Fruit fly (Drosophila melanogaster) whole organism, embryonic: ENCODE data around the gene CG2321.

Experiments used
- Abd-B ChIP-seq: fragments of 200-800 bp; sonication (Bioruptor generic); optimal IDR thresholded peaks from 2 replicates; lab custom pipeline; 2018; ENCODE audit warnings: missing biosample characterization, mild to moderate bottlenecking, missing genetic modification characterization, moderate library complexity
- CG10147 ChIP-seq: fragments of 200-800 bp; sonication (Bioruptor generic); optimal IDR thresholded peaks from 2 replicates; lab custom pipeline; 2019; ENCODE audit warnings: missing biosample characterization, mild to moderate bottlenecking, missing genetic modification characterization, moderate library complexity
- CG11093 ChIP-seq: fragments of 200-800 bp; sonication (Bioruptor generic); IDR thresholded peaks from 3 replicates; pipeline ENCODE4 v1.3.6; 2022; ENCODE audit warnings: missing biosample characterization, missing genetic modification characterization
- CG12744 ChIP-seq: fragments of 200-800 bp; sonication (Bioruptor generic); optimal IDR thresholded peaks from 2 replicates; lab custom pipeline; 2016; ENCODE audit warnings: missing biosample characterization, missing genetic modification characterization
- CG13296 ChIP-seq: fragments of 200-800 bp; sonication (Bioruptor generic); optimal IDR thresholded peaks from 3 replicates; lab custom pipeline; 2018; ENCODE audit warnings: missing biosample characterization, mild to moderate bottlenecking, missing genetic modification characterization
- CG13775 ChIP-seq: fragments of 200-800 bp; sonication (Bioruptor generic); optimal IDR thresholded peaks from 3 replicates; lab custom pipeline; 2017; ENCODE audit warnings: missing biosample characterization, mild to moderate bottlenecking, missing genetic modification characterization
- CG14965 ChIP-seq: fragments of 200-800 bp; sonication (Bioruptor generic); optimal IDR thresholded peaks from 2 replicates; lab custom pipeline; 2016; ENCODE audit warnings: missing biosample characterization, missing genetic modification characterization, borderline replicate concordance
- CG15073 ChIP-seq: fragments of 200-800 bp; sonication (Bioruptor generic); optimal IDR thresholded peaks from 2 replicates; lab custom pipeline; 2016; ENCODE audit warnings: missing biosample characterization, missing genetic modification characterization
- CG17186 ChIP-seq: fragments of 200-800 bp; sonication (Bioruptor generic); optimal IDR thresholded peaks from 3 replicates; lab custom pipeline; 2017; ENCODE audit warnings: missing biosample characterization, missing genetic modification reagents, missing genetic modification characterization
- CG18764 ChIP-seq: fragments of 200-800 bp; sonication (Bioruptor generic); optimal IDR thresholded peaks from 3 replicates; lab custom pipeline; 2016; ENCODE audit warnings: missing biosample characterization, missing genetic modification characterization
- CG31441 ChIP-seq: fragments of 200-800 bp; sonication (Bioruptor generic); IDR thresholded peaks from 2 replicates; pipeline ENCODE4 v1.3.6; 2022; ENCODE audit warnings: missing biosample characterization, missing genetic modification characterization
- CG32772 ChIP-seq: fragments of 200-800 bp; sonication (Bioruptor generic); IDR thresholded peaks from 2 replicates; pipeline ENCODE4 v1.3.6; 2022; ENCODE audit warnings: missing biosample characterization, missing genetic modification characterization
- CG34224 ChIP-seq: fragments of 200-800 bp; sonication (Bioruptor generic); IDR thresholded peaks from 3 replicates; pipeline ENCODE4 v1.3.6; 2022; ENCODE audit warnings: missing biosample characterization, missing genetic modification characterization; ENCODE audit not compliant: partially characterized antibody
- CG34376 ChIP-seq: fragments of 200-800 bp; sonication (Bioruptor generic); optimal IDR thresholded peaks from 2 replicates; lab custom pipeline; 2018; ENCODE audit warnings: missing biosample characterization, mild to moderate bottlenecking, missing genetic modification characterization
- CG4854 ChIP-seq: fragments of 200-800 bp; sonication (Bioruptor generic); optimal IDR thresholded peaks from 2 replicates; lab custom pipeline; 2016; ENCODE audit warnings: missing biosample characterization, missing genetic modification characterization, inconsistent platforms
- CG8388 ChIP-seq: fragments of 200-800 bp; sonication (Bioruptor generic); optimal IDR thresholded peaks from 2 replicates; lab custom pipeline; 2019; ENCODE audit warnings: missing biosample characterization, mild to moderate bottlenecking, missing genetic modification characterization, moderate library complexity
- CHES-1-like ChIP-seq: fragments of 200-800 bp; sonication (Bioruptor generic); optimal IDR thresholded peaks from 2 replicates; lab custom pipeline; 2016; ENCODE audit warnings: missing biosample characterization, missing genetic modification characterization
- Deaf1 ChIP-seq: fragments of 200-800 bp; optimal IDR thresholded peaks from 3 replicates; lab custom pipeline; 2019; ENCODE audit warnings: missing biosample characterization, mild to moderate bottlenecking, missing genetic modification characterization, moderate library complexity
- Hr39 ChIP-seq: fragments of >200 bp; optimal IDR thresholded peaks from 2 replicates; lab custom pipeline; 2017
- Max ChIP-seq: fragments of 200-800 bp; sonication (Bioruptor generic); optimal IDR thresholded peaks from 2 replicates; lab custom pipeline; 2016; ENCODE audit warnings: missing biosample characterization, mild to moderate bottlenecking, missing genetic modification characterization
- Meics ChIP-seq: fragments of 200-800 bp; sonication (Bioruptor generic); optimal IDR thresholded peaks from 2 replicates; lab custom pipeline; 2017; ENCODE audit warnings: missing biosample characterization, mild to moderate bottlenecking, missing genetic modification characterization
- NC2α ChIP-seq: fragments of 200-800 bp; sonication (Bioruptor generic); optimal IDR thresholded peaks from 2 replicates; lab custom pipeline; 2016; ENCODE audit warnings: missing biosample characterization, missing genetic modification characterization
- Neu2 ChIP-seq: fragments of 200-800 bp; sonication (Bioruptor generic); optimal IDR thresholded peaks from 3 replicates; lab custom pipeline; 2016; ENCODE audit warnings: missing biosample characterization, missing genetic modification characterization, borderline replicate concordance
- Scr ChIP-seq: fragments of 200-800 bp; sonication (Bioruptor generic); IDR thresholded peaks from 2 replicates; pipeline ENCODE4 v1.3.6; 2022; ENCODE audit warnings: missing biosample characterization, missing genetic modification characterization; ENCODE audit not compliant: partially characterized antibody
- Side ChIP-seq: fragments of 200-800 bp; sonication (Bioruptor generic); optimal IDR thresholded peaks from 2 replicates; lab custom pipeline; 2016; ENCODE audit warnings: missing biosample characterization, missing genetic modification characterization
- Spps ChIP-seq: fragments of 200-800 bp; sonication (Bioruptor generic); optimal IDR thresholded peaks from 2 replicates; lab custom pipeline; 2018; ENCODE audit warnings: missing biosample characterization, mild to moderate bottlenecking, missing genetic modification characterization
- Sry-δ ChIP-seq: fragments of 200-800 bp; sonication (Bioruptor generic); optimal IDR thresholded peaks from 2 replicates; lab custom pipeline; 2016; ENCODE audit warnings: missing biosample characterization, missing genetic modification characterization
- TFAM ChIP-seq: fragments of 200-800 bp; sonication (Bioruptor generic); optimal IDR thresholded peaks from 2 replicates; lab custom pipeline; 2017; ENCODE audit warnings: missing biosample characterization, missing genetic modification characterization, inconsistent platforms
- ab ChIP-seq: fragments of 200-800 bp; sonication (Bioruptor generic); optimal IDR thresholded peaks from 2 replicates; lab custom pipeline; 2016; ENCODE audit warnings: missing biosample characterization, missing genetic modification characterization
- br ChIP-seq: fragments of >200 bp; optimal IDR thresholded peaks from 2 replicates; lab custom pipeline; 2017
- chif ChIP-seq, 2 experiments: fragments of 200-800 bp; sonication (Bioruptor generic); optimal IDR thresholded peaks; 3 replicates each; lab custom pipeline; 2016; ENCODE audit warnings: missing biosample characterization in 2 of 2, missing genetic modification characterization in 2 of 2
- cwo ChIP-seq: fragments of 200-800 bp; sonication (Bioruptor generic); optimal IDR thresholded peaks from 3 replicates; lab custom pipeline; 2017; ENCODE audit warnings: missing biosample characterization, missing genetic modification characterization, mild to moderate bottlenecking, moderate library complexity, missing genetic modification reagents
- danr ChIP-seq: fragments of 200-800 bp; sonication (Bioruptor generic); IDR thresholded peaks from 2 replicates; pipeline ENCODE4 v1.3.6; 2022; ENCODE audit warnings: missing biosample characterization, missing genetic modification characterization
- dm ChIP-seq: fragments of 200-800 bp; sonication (Bioruptor generic); optimal IDR thresholded peaks from 3 replicates; lab custom pipeline; 2016; ENCODE audit warnings: missing biosample characterization, missing genetic modification characterization
- dpn ChIP-seq, 2 experiments: fragments of 200-800 bp; sonication (Bioruptor generic); optimal IDR thresholded peaks; 3 replicates each; lab custom pipeline; 2016; ENCODE audit warnings: missing biosample characterization in 2 of 2, missing genetic modification characterization in 2 of 2
- en ChIP-seq: fragments of 200-800 bp; sonication (Bioruptor generic); optimal IDR thresholded peaks from 2 replicates; lab custom pipeline; 2016; ENCODE audit warnings: missing biosample characterization, missing genetic modification characterization
- esg ChIP-seq: fragments of 200-800 bp; sonication (Bioruptor generic); conservative IDR thresholded peaks from 2 replicates; pipeline ENCODE4 v1.3.6; 2022; ENCODE audit warnings: missing biosample characterization, missing genetic modification characterization
- eve ChIP-seq, 2 experiments: fragments of >200 bp; optimal IDR thresholded peaks; 2 replicates each; lab custom pipeline; 2017; ENCODE audit warnings: missing biosample characterization in 2 of 2, missing genetic modification characterization in 2 of 2
- fd3F ChIP-seq: fragments of 200-800 bp; sonication (Bioruptor generic); optimal IDR thresholded peaks from 2 replicates; lab custom pipeline; 2018; ENCODE audit warnings: missing biosample characterization, mild to moderate bottlenecking, missing genetic modification characterization, moderate library complexity
- fru ChIP-seq: fragments of >200 bp; optimal IDR thresholded peaks from 2 replicates; lab custom pipeline; 2017
- gsb-n ChIP-seq: fragments of 200-800 bp; sonication (Bioruptor generic); optimal IDR thresholded peaks from 3 replicates; lab custom pipeline; 2018; ENCODE audit warnings: missing biosample characterization, mild to moderate bottlenecking, missing genetic modification characterization
- insv ChIP-seq, 2 experiments: fragments of 200-800 bp; sonication (Bioruptor generic); optimal IDR thresholded peaks; 3 replicates each; lab custom pipeline; 2016 to 2018; ENCODE audit warnings: missing biosample characterization in 2 of 2, missing genetic modification characterization in 2 of 2
- mld ChIP-seq: fragments of 200-800 bp; sonication (Bioruptor generic); IDR thresholded peaks from 3 replicates; pipeline ENCODE4 v1.3.6; 2022; ENCODE audit warnings: missing biosample characterization, missing genetic modification characterization; ENCODE audit not compliant: partially characterized antibody
- nerfin-2 ChIP-seq: fragments of 200-800 bp; sonication (Bioruptor generic); IDR thresholded peaks from 2 replicates; pipeline ENCODE4 v1.3.6; 2022; ENCODE audit warnings: missing biosample characterization, missing genetic modification characterization; ENCODE audit not compliant: partially characterized antibody
- pum ChIP-seq: fragments of 200-800 bp; sonication (Bioruptor generic); optimal IDR thresholded peaks from 2 replicates; lab custom pipeline; 2016; ENCODE audit warnings: missing biosample characterization, missing genetic modification characterization
- rib ChIP-seq: fragments of 200-800 bp; sonication (Bioruptor generic); IDR thresholded peaks from 2 replicates; pipeline ENCODE4 v1.3.6; 2022; ENCODE audit warnings: missing biosample characterization, missing genetic modification characterization
- row ChIP-seq: fragments of 200-800 bp; sonication (Bioruptor generic); IDR thresholded peaks from 3 replicates; pipeline ENCODE4 v1.3.6; 2022; ENCODE audit warnings: missing biosample characterization, missing genetic modification characterization
- salm ChIP-seq: fragments of 200-800 bp; sonication (Bioruptor generic); optimal IDR thresholded peaks from 2 replicates; lab custom pipeline; 2018; ENCODE audit warnings: missing biosample characterization, mild to moderate bottlenecking, missing genetic modification characterization
- seq ChIP-seq: fragments of 200-800 bp; sonication (Bioruptor generic); IDR thresholded peaks from 2 replicates; pipeline ENCODE4 v1.3.6; 2022; ENCODE audit warnings: missing biosample characterization, missing genetic modification characterization
- so ChIP-seq: fragments of 200-800 bp; sonication (Bioruptor generic); IDR thresholded peaks from 3 replicates; pipeline ENCODE4 v1.3.6; 2022; ENCODE audit warnings: missing biosample characterization, missing genetic modification characterization
- sug ChIP-seq: fragments of 200-800 bp; optimal IDR thresholded peaks from 2 replicates; lab custom pipeline; 2019; ENCODE audit warnings: missing biosample characterization, mild to moderate bottlenecking, missing genetic modification characterization, moderate library complexity
- wdn ChIP-seq: fragments of 200-800 bp; sonication (Bioruptor generic); IDR thresholded peaks from 2 replicates; pipeline ENCODE4 v1.3.6; 2022; ENCODE audit warnings: missing biosample characterization, missing genetic modification characterization

CG2321 gene

DNA sequence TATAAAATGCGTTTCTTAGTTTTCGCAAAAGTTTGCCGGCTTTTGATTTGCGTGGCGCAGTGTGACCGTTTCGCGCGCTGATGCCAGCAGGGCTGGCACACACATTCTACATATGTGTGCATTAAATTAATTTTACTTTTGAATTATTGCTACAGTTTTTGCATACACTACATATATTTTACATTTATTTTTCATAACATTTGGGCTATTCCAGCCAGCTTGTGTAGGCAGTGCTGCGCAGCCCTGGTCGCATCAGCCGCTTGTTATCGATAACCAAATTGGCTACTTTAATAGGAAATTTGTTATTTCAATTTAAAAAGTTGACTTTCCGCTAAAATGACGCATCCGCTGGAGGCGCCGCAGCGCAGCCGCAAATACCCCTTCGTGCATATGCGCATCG lies at the start of gene CG2321, which contains the start of gene CG2006 (continued):
- TF ChIP-seq CG14965 (GFP tag; lab: Kevin White, UChicago) = no peak
- TF ChIP-seq fd3F = peak; percentile 3
- TF ChIP-seq wdn (GFP tag; lab: Robert Waterston, UW) = no peak
- no peak for TF ChIP-seq CG13296 (GFP tag; lab: Kevin White, UChicago)
- TF ChIP-seq ab (GFP tag; lab: Kevin White, UChicago) = no peak
- peak in 1 of 2 experiments; percentile 41 for TF ChIP-seq insv (GFP tag; optimal IDR thresholded peaks at IDR 0.05; lab: Kevin White, UChicago)
- no peak for TF ChIP-seq en
- peak; percentile 58 for TF ChIP-seq CG32772 (GFP tag; lab: Robert Waterston, UW)
- TF ChIP-seq rib = peak; percentile 92
- TF ChIP-seq nerfin-2 (GFP tag; lab: Robert Waterston, UW) = peak; percentile 64
- TF ChIP-seq CG17186 (GFP tag; lab: Kevin White, UChicago) = peak; percentile 76
- TF ChIP-seq fru (lab: Kevin White, UChicago) = no peak
- TF ChIP-seq CG12744 (GFP tag; lab: Kevin White, UChicago) = peak; percentile 37
- TF ChIP-seq CG11093 (GFP tag; lab: Robert Waterston, UW) = 0 out of 3 replicates have a peak, but pooled peaks have one; percentile 23
- TF ChIP-seq TFAM (GFP tag; lab: Kevin White, UChicago) = no peak
- TF ChIP-seq row (GFP tag; lab: Robert Waterston, UW) = peak; percentile 77
- peak; percentile 57 for TF ChIP-seq Scr
- TF ChIP-seq Side (GFP tag; lab: Kevin White, UChicago) = peak; percentile 22
- no peak for TF ChIP-seq CG15073 (GFP tag; lab: Kevin White, UChicago)
- 0 out of 2 replicates have a peak, but pooled peaks have one; percentile 6 for TF ChIP-seq esg
- no peak for TF ChIP-seq br (lab: Kevin White, UChicago)
- TF ChIP-seq CG34376 (GFP tag; lab: Kevin White, UChicago) = peak; percentile 31
- no peak for TF ChIP-seq Deaf1 (tag; lab: Kevin White, UChicago)
- TF ChIP-seq pum (GFP tag; lab: Kevin White, UChicago) = peak; percentile 48
- TF ChIP-seq CG13775 (GFP tag; lab: Kevin White, UChicago) = peak; percentile 47
- TF ChIP-seq Sry-δ (GFP tag; lab: Kevin White, UChicago) = peak; percentile 66
- no peak for TF ChIP-seq Abd-B (GFP tag; lab: Kevin White, UChicago)
- TF ChIP-seq dm (GFP tag; lab: Kevin White, UChicago) = peak; percentile 54
- TF ChIP-seq eve (GFP tag; optimal IDR thresholded peaks at IDR 0.05; lab: Kevin White, UChicago) = no peak
- TF ChIP-seq Hr39 (lab: Kevin White, UChicago) = no peak
- TF ChIP-seq mld (GFP tag; lab: Robert Waterston, UW) = no peak
- 0 out of 3 replicates have a peak, but pooled peaks have one; percentile 22 for TF ChIP-seq so (GFP tag; lab: Robert Waterston, UW)
- TF ChIP-seq CG4854 (GFP tag; lab: Kevin White, UChicago) = no peak
- TF ChIP-seq dpn (GFP tag; optimal IDR thresholded peaks at IDR 0.05; lab: Kevin White, UChicago) = peak; percentile 53
- TF ChIP-seq Meics (GFP tag; lab: Kevin White, UChicago) = peak; percentile 10
- TF ChIP-seq CG18764 = peak; percentile 40
- TF ChIP-seq salm (tag; lab: Kevin White, UChicago) = peak; percentile 23
- no peak for TF ChIP-seq Spps
- peak; percentile 73 for TF ChIP-seq sug (tag; lab: Kevin White, UChicago)
- no peak for TF ChIP-seq Neu2 (GFP tag; lab: Kevin White, UChicago)
- TF ChIP-seq chif (GFP tag; optimal IDR thresholded peaks at IDR 0.05; lab: Kevin White, UChicago) = peak in 1 of 2 experiments; percentile 33
- TF ChIP-seq CG8388 (GFP tag; lab: Kevin White, UChicago) = peak; percentile 42
- TF ChIP-seq cwo (GFP tag; lab: Kevin White, UChicago) = no peak
- 0 out of 2 replicates have a peak, but pooled peaks have one; percentile 34 for TF ChIP-seq danr (GFP tag; lab: Robert Waterston, UW)
- TF ChIP-seq NC2α (GFP tag; lab: Kevin White, UChicago) = no peak
- TF ChIP-seq CHES-1-like (GFP tag; lab: Kevin White, UChicago) = peak; percentile 41
- TF ChIP-seq seq (GFP tag; lab: Robert Waterston, UW) = no peak
- TF ChIP-seq CG34224 (GFP tag; lab: Robert Waterston, UW) = peak; percentile 80
- TF ChIP-seq CG31441 = no peak; the same call in 1 of the 2 replicates
- no peak for TF ChIP-seq gsb-n
- peak; percentile 11 for TF ChIP-seq Max (GFP tag; lab: Kevin White, UChicago)
- TF ChIP-seq CG10147 = peak; percentile 37
